Worm (Caenorhabditis elegans) whole organism, L2 larva: Measurements from ENCODE around the gene C04G6.11.

Source experiments
- C34F6.9 ChIP-seq: fragments of 150-350 bp; optimal IDR thresholded peaks from 2 replicates; lab custom pipeline; 2014; ENCODE audit warnings: missing biosample characterization, missing genetic modification characterization
- F13H6.1 ChIP-seq: sonication (generic microtip); optimal IDR thresholded peaks from 2 replicates; lab custom pipeline; 2016; ENCODE audit warnings: missing genetic modification characterization, missing compliant biosample characterization
- R02D3.7 ChIP-seq: fragments of 150-350 bp; optimal IDR thresholded peaks from 2 replicates; lab custom pipeline; 2014; ENCODE audit warnings: missing biosample characterization, missing genetic modification characterization
- Y55F3AM.14 ChIP-seq: fragments of 200-800 bp; sonication (Bioruptor generic); optimal IDR thresholded peaks from 2 replicates; lab custom pipeline; 2018; ENCODE audit warnings: mild to moderate bottlenecking, missing genetic modification characterization, missing compliant biosample characterization
- alr-1 ChIP-seq: fragments of 150-350 bp; optimal IDR thresholded peaks from 2 replicates; lab custom pipeline; 2014; ENCODE audit warnings: missing biosample characterization, missing genetic modification characterization
- aly-2 ChIP-seq: fragments of 150-350 bp; optimal IDR thresholded peaks from 2 replicates; lab custom pipeline; 2014; ENCODE audit warnings: missing biosample characterization, missing genetic modification characterization
- ama-1 ChIP-seq: fragments of 150-350 bp; optimal IDR thresholded peaks from 2 replicates; lab custom pipeline; 2018; ENCODE audit warnings: inconsistent platforms
- blmp-1 ChIP-seq: sonication (generic microtip); optimal IDR thresholded peaks from 2 replicates; lab custom pipeline; 2017; ENCODE audit warnings: missing genetic modification characterization, mild to moderate bottlenecking, missing compliant biosample characterization, antibody characterized with exemption, moderate library complexity; ENCODE audit not compliant: insufficient read depth
- ceh-16 ChIP-seq: fragments of 150-350 bp; optimal IDR thresholded peaks from 2 replicates; lab custom pipeline; 2014; ENCODE audit warnings: missing biosample characterization, missing genetic modification characterization
- ceh-82 ChIP-seq: fragments of 150-350 bp; optimal IDR thresholded peaks from 2 replicates; lab custom pipeline; 2014; ENCODE audit warnings: missing biosample characterization, missing genetic modification characterization
- egl-27 ChIP-seq: sonication (generic microtip); optimal IDR thresholded peaks from 3 replicates; lab custom pipeline; 2017; ENCODE audit warnings: missing biosample characterization, missing genetic modification reagents, missing genetic modification characterization
- elt-1 ChIP-seq: fragments of 150-350 bp; optimal IDR thresholded peaks from 2 replicates; lab custom pipeline; 2014; ENCODE audit warnings: missing biosample characterization, missing genetic modification characterization
- elt-3 ChIP-seq: sonication (generic microtip); optimal IDR thresholded peaks from 2 replicates; lab custom pipeline; 2017; ENCODE audit warnings: missing biosample characterization, missing genetic modification characterization
- gmeb-1 ChIP-seq: fragments of 150-350 bp; optimal IDR thresholded peaks from 2 replicates; lab custom pipeline; 2014; ENCODE audit warnings: missing biosample characterization, missing genetic modification characterization
- lin-13 ChIP-seq: fragments of 150-350 bp; optimal IDR thresholded peaks from 2 replicates; lab custom pipeline; 2014; ENCODE audit warnings: missing biosample characterization, missing genetic modification reagents, missing genetic modification characterization
- lin-39 ChIP-seq: fragments of 150-350 bp; optimal IDR thresholded peaks from 2 replicates; lab custom pipeline; 2014; ENCODE audit warnings: missing biosample characterization, missing genetic modification reagents, missing genetic modification characterization
- lsy-2 ChIP-seq, 2 experiments: fragments of 150-350 bp in 1 of 2; sonication (generic microtip) in 1 of 2; optimal IDR thresholded peaks; 2 replicates each; lab custom pipeline; 2014 to 2017; ENCODE audit warnings: missing biosample characterization in 2 of 2, missing genetic modification characterization in 2 of 2
- mab-5 ChIP-seq: fragments of 150-350 bp; optimal IDR thresholded peaks from 2 replicates; lab custom pipeline; 2014; ENCODE audit warnings: missing biosample characterization, missing genetic modification characterization
- mbf-1 ChIP-seq: sonication (generic microtip); optimal IDR thresholded peaks from 2 replicates; lab custom pipeline; 2017; ENCODE audit warnings: missing biosample characterization, missing genetic modification characterization
- nhr-10 ChIP-seq: sonication (generic microtip); optimal IDR thresholded peaks from 2 replicates; lab custom pipeline; 2017; ENCODE audit warnings: missing biosample characterization, missing genetic modification characterization
- nhr-11 ChIP-seq: fragments of 150-350 bp; optimal IDR thresholded peaks from 2 replicates; lab custom pipeline; 2014; ENCODE audit warnings: missing biosample characterization, missing genetic modification characterization
- nhr-12 ChIP-seq: fragments of 150-350 bp; optimal IDR thresholded peaks from 2 replicates; lab custom pipeline; 2014; ENCODE audit warnings: missing biosample characterization, missing genetic modification characterization
- nhr-129 ChIP-seq: fragments of 150-350 bp; optimal IDR thresholded peaks from 2 replicates; lab custom pipeline; 2014; ENCODE audit warnings: missing biosample characterization, missing genetic modification characterization
- nhr-21 ChIP-seq: fragments of 150-350 bp; optimal IDR thresholded peaks from 2 replicates; lab custom pipeline; 2014; ENCODE audit warnings: missing biosample characterization, missing genetic modification characterization
- nhr-23 ChIP-seq: fragments of 150-350 bp; optimal IDR thresholded peaks from 2 replicates; lab custom pipeline; 2014; ENCODE audit warnings: missing biosample characterization, missing genetic modification reagents, missing genetic modification characterization
- nhr-237 ChIP-seq: fragments of 150-350 bp; optimal IDR thresholded peaks from 2 replicates; lab custom pipeline; 2014; ENCODE audit warnings: missing biosample characterization, missing genetic modification characterization
- nhr-25 ChIP-seq: fragments of 150-350 bp; sonication (generic microtip); optimal IDR thresholded peaks from 3 replicates; lab custom pipeline; 2014; ENCODE audit warnings: missing biosample characterization, missing genetic modification characterization
- nhr-6 ChIP-seq: fragments of 150-350 bp; optimal IDR thresholded peaks from 2 replicates; lab custom pipeline; 2014; ENCODE audit warnings: missing biosample characterization, missing genetic modification characterization
- skn-1 ChIP-seq: sonication (generic microtip); optimal IDR thresholded peaks from 2 replicates; lab custom pipeline; 2017; ENCODE audit warnings: missing biosample characterization, missing genetic modification characterization
- sma-3 ChIP-seq: sonication (generic microtip); optimal IDR thresholded peaks from 2 replicates; lab custom pipeline; 2016; ENCODE audit warnings: missing genetic modification reagents, missing genetic modification characterization, missing compliant biosample characterization
- sma-9 ChIP-seq, 2 experiments: fragments of 150-350 bp in 1 of 2; sonication (generic microtip) in 1 of 2; optimal IDR thresholded peaks; 2 replicates each; lab custom pipeline; 2014 to 2016; ENCODE audit warnings: missing genetic modification characterization in 2 of 2, mild to moderate bottlenecking in 1 of 2, missing biosample characterization in 1 of 2, missing compliant biosample characterization in 1 of 2, missing genetic modification reagents in 1 of 2, moderate library complexity in 1 of 2
- snpc-4 ChIP-seq: fragments of 150-350 bp; optimal IDR thresholded peaks from 2 replicates; lab custom pipeline; 2014; ENCODE audit warnings: missing biosample characterization, missing genetic modification characterization
- unc-39 ChIP-seq: fragments of 150-350 bp; optimal IDR thresholded peaks from 2 replicates; lab custom pipeline; 2014; ENCODE audit warnings: missing biosample characterization, missing genetic modification characterization
- unc-55 ChIP-seq: fragments of 150-350 bp; sonication (generic microtip); optimal IDR thresholded peaks from 3 replicates; lab custom pipeline; 2014; ENCODE audit warnings: missing biosample characterization, missing genetic modification reagents, missing genetic modification characterization
- unc-62 ChIP-seq: fragments of 150-350 bp; optimal IDR thresholded peaks from 2 replicates; lab custom pipeline; 2014; ENCODE audit warnings: missing biosample characterization, missing genetic modification reagents, missing genetic modification characterization
- zag-1 ChIP-seq: fragments of 150-350 bp; optimal IDR thresholded peaks from 2 replicates; lab custom pipeline; 2014; ENCODE audit warnings: missing biosample characterization, missing genetic modification characterization
- ztf-1 ChIP-seq: fragments of 200-800 bp; sonication (Bioruptor generic); conservative IDR thresholded peaks from 2 replicates; pipeline ENCODE4 v1.3.6; 2022; ENCODE audit warnings: missing genetic modification characterization, missing compliant biosample characterization
- ztf-4 ChIP-seq: fragments of 150-350 bp; optimal IDR thresholded peaks from 2 replicates; lab custom pipeline; 2014; ENCODE audit warnings: missing biosample characterization, missing genetic modification characterization

The C04G6.11 gene

DNA sequence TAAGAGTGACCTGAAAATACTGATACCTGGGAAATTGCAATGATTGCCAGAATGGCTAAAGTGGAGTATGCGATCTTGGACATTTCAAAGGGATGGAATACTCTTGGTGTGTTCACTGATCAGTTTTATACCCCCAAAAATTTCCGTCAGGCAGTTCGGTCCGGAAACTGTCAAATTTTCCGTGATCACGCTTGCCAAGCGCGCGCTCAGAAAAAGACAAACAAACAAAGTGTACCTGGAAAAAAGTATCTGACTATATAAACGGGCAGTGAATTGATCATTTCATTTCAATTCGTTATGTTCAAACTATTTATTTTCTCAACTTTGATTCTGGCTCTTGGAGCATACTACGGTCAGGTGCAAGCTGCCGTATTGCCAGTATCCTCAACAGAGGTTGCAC, 1.9 kb downstream of the C04G6.11 start, which contains the start of the genes idpb-3 and idpb-1:
Gene idpb-3 (minus strand): TSS at position 101 of the 400 bp plus-strand sequence.
Gene idpb-1 (plus strand): TSS at position 284 of the 400 bp plus-strand sequence.
- no peak for TF ChIP-seq snpc-4 (tag; lab: Kevin White, UChicago)
- TF ChIP-seq zag-1 (tag; lab: Kevin White, UChicago) = no peak
- TF ChIP-seq nhr-21 (tag; lab: Kevin White, UChicago) = no peak
- no peak for TF ChIP-seq ama-1 (lab: Kevin White, UChicago)
- no peak for TF ChIP-seq egl-27 (tag; lab: Kevin White, UChicago)
- TF ChIP-seq alr-1 = no peak
- TF ChIP-seq lin-13 = no peak
- TF ChIP-seq sma-9 (GFP tag; optimal IDR thresholded peaks at IDR 0.05; lab: Kevin White, UChicago) = no peak
- TF ChIP-seq sma-9 (tag; optimal IDR thresholded peaks at IDR 0.05; lab: Kevin White, UChicago) = no peak
- no peak for TF ChIP-seq nhr-10 (tag; lab: Kevin White, UChicago)
- TF ChIP-seq unc-55 (GFP tag; lab: Kevin White, UChicago) = no peak
- TF ChIP-seq lin-39 (tag; lab: Kevin White, UChicago) = no peak
- no peak for TF ChIP-seq ztf-4
- no peak for TF ChIP-seq unc-39 (tag; lab: Kevin White, UChicago)
- TF ChIP-seq nhr-6 = no peak

DNA sequence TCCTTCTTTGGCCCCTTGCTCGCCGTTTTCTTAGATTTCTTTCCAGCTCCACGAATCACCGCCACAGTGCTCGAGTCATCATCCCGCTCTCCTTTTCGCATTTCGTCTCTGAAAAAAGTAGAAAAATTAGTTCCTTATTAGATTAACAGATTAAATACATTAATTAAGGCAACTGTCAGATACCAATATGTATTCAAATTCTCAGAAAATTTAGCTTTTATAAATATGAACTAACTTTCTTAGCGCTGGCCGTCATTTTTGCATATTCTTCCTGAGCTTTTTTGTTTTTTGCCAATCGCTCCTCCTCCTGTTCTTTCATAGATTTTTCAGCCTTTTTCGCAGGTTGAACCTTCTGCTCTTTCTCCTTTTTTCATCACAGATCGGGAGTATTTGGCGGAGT, 4.0 kb downstream of the C04G6.11 start, which contains the start of gene C04G6.6:
Gene C04G6.6 (minus strand): TSS at position 101 of the 400 bp plus-strand sequence.
- TF ChIP-seq zag-1 (tag; lab: Kevin White, UChicago) = no peak
- no peak for TF ChIP-seq ceh-82 (tag; lab: Kevin White, UChicago)
- TF ChIP-seq mab-5 (tag; lab: Kevin White, UChicago) = no peak
- no peak for TF ChIP-seq blmp-1
- no peak for TF ChIP-seq F13H6.1 (tag; lab: Kevin White, UChicago)
- no peak for TF ChIP-seq nhr-23 (tag; lab: Kevin White, UChicago)
- no peak for TF ChIP-seq nhr-21 (tag; lab: Kevin White, UChicago)
- no peak for TF ChIP-seq Y55F3AM.14 (GFP tag; lab: Kevin White, UChicago)
- no peak for TF ChIP-seq nhr-6
- no peak for TF ChIP-seq mbf-1 (tag; lab: Kevin White, UChicago)
- no peak for TF ChIP-seq R02D3.7 (tag; lab: Kevin White, UChicago)
- TF ChIP-seq lin-39 (tag; lab: Kevin White, UChicago) = no peak
- TF ChIP-seq sma-3 (GFP tag; lab: Kevin White, UChicago) = no peak
- TF ChIP-seq gmeb-1 = no peak
- no peak for TF ChIP-seq ztf-1
- no peak for TF ChIP-seq nhr-129 (tag; lab: Kevin White, UChicago)
- no peak for TF ChIP-seq nhr-25 (tag; lab: Kevin White, UChicago)
- no peak for TF ChIP-seq unc-62 (GFP tag; lab: Kevin White, UChicago)

DNA sequence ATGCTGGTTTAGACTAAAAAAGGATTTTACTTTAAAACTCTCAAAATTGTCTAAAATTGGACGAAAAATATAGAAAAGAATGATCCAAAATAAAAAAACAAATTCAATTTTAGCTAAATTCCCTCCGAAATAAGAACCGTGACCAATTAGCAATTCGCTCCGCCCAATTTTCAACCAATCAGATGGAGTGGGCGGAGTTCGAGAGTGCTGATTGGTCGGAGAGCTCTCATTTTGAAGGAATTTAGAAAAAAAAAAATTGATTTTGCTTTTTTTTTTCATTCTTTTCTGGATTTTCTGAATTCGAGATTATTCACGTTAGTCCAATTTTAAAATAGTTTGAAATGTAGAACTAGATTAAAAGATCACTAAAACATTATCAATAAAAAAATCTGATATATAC, 4.6 kb downstream of the C04G6.11 start:
- TF ChIP-seq nhr-129 (tag; lab: Kevin White, UChicago) (no peak), nhr-23 (tag; lab: Kevin White, UChicago) (no peak), skn-1 (tag; lab: Kevin White, UChicago) (no peak), nhr-12 (no peak), ceh-82 (tag; lab: Kevin White, UChicago) (no peak)

DNA sequence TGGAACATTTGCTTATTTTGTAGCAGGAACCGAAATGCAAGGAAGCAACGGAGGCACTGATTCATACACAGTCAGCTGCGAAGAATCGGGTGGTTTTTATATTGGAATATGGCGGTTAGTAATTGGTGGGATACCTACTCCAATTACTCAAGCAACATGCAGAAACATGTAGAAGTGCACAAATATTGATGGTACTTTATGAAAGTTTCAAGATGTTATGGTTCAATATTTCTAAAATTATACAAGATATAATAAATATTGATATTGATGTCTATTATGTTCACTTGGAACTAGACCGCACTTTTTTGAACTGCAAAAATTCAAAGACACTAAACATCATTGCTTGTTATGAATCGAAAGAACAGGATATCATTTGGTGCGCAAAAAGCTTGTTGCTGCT, 9.7 kb downstream of the C04G6.11 start, which contains the start of gene C04G6.13:
Gene C04G6.13 (plus strand): TSS at position 301 of the 400 bp plus-strand sequence.
- no peak for TF ChIP-seq F13H6.1 (tag; lab: Kevin White, UChicago)
- TF ChIP-seq nhr-11 = no peak
- no peak for TF ChIP-seq ceh-16 (tag; lab: Kevin White, UChicago)
- TF ChIP-seq egl-27 (tag; lab: Kevin White, UChicago) = no peak
- no peak for TF ChIP-seq elt-1 (tag; lab: Kevin White, UChicago)
- no peak for TF ChIP-seq elt-3 (tag; lab: Kevin White, UChicago)
- no peak for TF ChIP-seq lin-39 (tag; lab: Kevin White, UChicago)
- no peak for TF ChIP-seq nhr-6
- TF ChIP-seq lsy-2 (tag; optimal IDR thresholded peaks at IDR 0.05; lab: Kevin White, UChicago) = no peak
- no peak for TF ChIP-seq aly-2 (tag; lab: Kevin White, UChicago)
- no peak for TF ChIP-seq nhr-129 (tag; lab: Kevin White, UChicago)
- no peak for TF ChIP-seq C34F6.9 (tag; lab: Kevin White, UChicago)
- no peak for TF ChIP-seq mab-5 (tag; lab: Kevin White, UChicago)
- TF ChIP-seq nhr-237 (tag; lab: Kevin White, UChicago) = no peak
- TF ChIP-seq mbf-1 (tag; lab: Kevin White, UChicago) = no peak
